Worm (Caenorhabditis elegans): ENCODE data around the gene sym-2.

- no peak for TF ChIP-seq ama-1 (optimal IDR thresholded peaks at IDR 0.05)
- no peak for TF ChIP-seq ets-4 (tag; optimal IDR thresholded peaks at IDR 0.05)
- no peak for TF ChIP-seq pros-1 (tag; optimal IDR thresholded peaks at IDR 0.05)
- TF ChIP-seq ceh-19 (GFP tag; optimal IDR thresholded peaks at IDR 0.05) = no peak
- TF ChIP-seq fkh-10 (GFP tag; optimal IDR thresholded peaks at IDR 0.05) = no peak
- TF ChIP-seq ceh-30 (tag; optimal IDR thresholded peaks at IDR 0.05) = no peak
Measured at ce11 chrII:9167730-9168129, 20.6 kb downstream of the sym-2 start, which contains the start of gene T23G7.3.

Measured in whole organism, late embryonic.